Worm (Caenorhabditis elegans) whole organism, young adult: Measurements from ENCODE around the gene nol-56.

Experiments used
- ama-1 ChIP-seq, 3 experiments: fragments of 150-350 bp in 1 of 3; sonication (generic microtip) in 2 of 3; optimal IDR thresholded peaks; 2 replicates each; lab custom pipeline; 2014 to 2018; ENCODE audit warnings: missing biosample characterization in 2 of 3, missing genetic modification characterization in 2 of 3, missing genetic modification reagents in 2 of 3
- attf-3 ChIP-seq: fragments of 200-800 bp; sonication (Bioruptor generic); conservative IDR thresholded peaks from 2 replicates; pipeline ENCODE4 v1.3.6; 2022; ENCODE audit warnings: missing genetic modification reagents, missing genetic modification characterization, missing compliant biosample characterization
- dpl-1 ChIP-seq: fragments of 150-350 bp; optimal IDR thresholded peaks from 2 replicates; lab custom pipeline; 2014; ENCODE audit warnings: missing biosample characterization, missing genetic modification reagents, missing genetic modification characterization
- snpc-4 ChIP-seq, 5 experiments: fragments of 150-350 bp in 1 of 5; sonication (generic microtip) in 4 of 5; optimal IDR thresholded peaks; 2 replicates each; lab custom pipeline; 2014 to 2018; ENCODE audit warnings: missing genetic modification characterization in 5 of 5, missing biosample characterization in 3 of 5, antibody characterized with exemption in 2 of 5, mild to moderate bottlenecking in 2 of 5, missing compliant biosample characterization in 2 of 5, missing genotype in 2 of 5, moderate library complexity in 2 of 5, missing genetic modification reagents in 1 of 5
- tbx-9 ChIP-seq: sonication (generic microtip); optimal IDR thresholded peaks from 2 replicates; lab custom pipeline; 2016; ENCODE audit warnings: borderline replicate concordance, missing genetic modification characterization, inconsistent platforms, missing compliant biosample characterization
- unc-130 ChIP-seq: sonication (generic microtip); optimal IDR thresholded peaks from 2 replicates; lab custom pipeline; 2016; ENCODE audit warnings: missing genetic modification reagents, missing genetic modification characterization, missing compliant biosample characterization

DNA sequence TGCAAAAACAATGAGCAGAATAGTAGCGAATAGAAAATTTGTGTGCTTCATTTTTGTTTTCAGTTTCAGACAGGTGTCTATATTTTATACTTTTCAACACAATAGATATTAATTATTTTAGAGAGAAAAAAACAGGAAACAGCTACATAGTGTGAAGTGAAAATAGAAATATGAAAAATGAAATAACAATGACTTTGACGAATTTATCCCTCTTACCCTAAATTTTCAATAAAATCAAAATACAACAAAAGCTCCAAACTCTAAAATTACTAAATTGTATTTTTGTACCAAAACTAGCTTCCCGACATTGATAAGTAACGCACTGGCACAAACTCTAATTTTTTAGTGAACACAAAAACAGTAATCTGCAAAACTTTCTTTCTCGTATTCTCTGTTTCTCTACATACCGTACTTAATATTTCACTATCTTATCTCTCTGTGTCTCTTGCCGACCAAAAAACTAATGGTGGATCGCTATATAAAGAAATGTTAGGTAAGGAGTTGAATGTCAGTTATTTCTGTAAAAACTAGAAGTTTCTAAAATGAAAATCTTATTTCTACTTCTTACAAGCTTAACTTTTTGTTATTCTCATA is 42.5 kb upstream of the nol-56 start, which contains the start of the genes col-151 and ugt-1:
- no peak for TF ChIP-seq ama-1 (optimal IDR thresholded peaks at IDR 0.05; lab: Kevin White, UChicago)
- no peak for TF ChIP-seq ama-1 (GFP tag; optimal IDR thresholded peaks at IDR 0.05; lab: Kevin White, UChicago)
- TF ChIP-seq attf-3 (GFP tag; lab: Robert Waterston, UW) = no peak
- TF ChIP-seq unc-130 (GFP tag; lab: Kevin White, UChicago) = no peak
- TF ChIP-seq tbx-9 (tag; lab: Kevin White, UChicago) = no peak
- TF ChIP-seq dpl-1 (GFP tag; lab: Kevin White, UChicago) = no peak
- no peak for TF ChIP-seq snpc-4 (GFP tag; optimal IDR thresholded peaks at IDR 0.05; lab: Kevin White, UChicago)
- TF ChIP-seq snpc-4 (tag; optimal IDR thresholded peaks at IDR 0.05; lab: Kevin White, UChicago) = no peak
